Fruit fly (Drosophila melanogaster) whole organism, wandering third instar larva: ENCODE data around the gene CG14277.

Experiments
- Abd-B ChIP-seq: fragments of >200 bp; optimal IDR thresholded peaks from 2 replicates; lab custom pipeline; 2017; ENCODE audit warnings: missing biosample characterization, missing genetic modification characterization
- CG32264 ChIP-seq: fragments of 200-800 bp; sonication (Bioruptor generic); optimal IDR thresholded peaks from 2 replicates; lab custom pipeline; 2016; ENCODE audit warnings: missing biosample characterization, missing genetic modification characterization
- CG9705 ChIP-seq: fragments of 200-800 bp; sonication (Bioruptor generic); optimal IDR thresholded peaks from 2 replicates; lab custom pipeline; 2018; ENCODE audit warnings: missing biosample characterization, mild to moderate bottlenecking, missing genetic modification characterization
- CrebA ChIP-seq: fragments of 200-800 bp; sonication (Bioruptor generic); optimal IDR thresholded peaks from 2 replicates; lab custom pipeline; 2016; ENCODE audit warnings: missing biosample characterization, mild to moderate bottlenecking, missing genetic modification characterization, borderline replicate concordance
- Dfd ChIP-seq: fragments of >200 bp; optimal IDR thresholded peaks from 2 replicates; lab custom pipeline; 2017; ENCODE audit warnings: missing biosample characterization, missing genetic modification characterization
- Dif ChIP-seq: fragments of 200-275, 200-300 bp; sonication (Bioruptor generic); optimal IDR thresholded peaks from 2 replicates; lab custom pipeline; 2018; ENCODE audit warnings: missing biosample characterization, missing genetic modification characterization; ENCODE audit not compliant: partially characterized antibody
- GATAd ChIP-seq: sonication (Bioruptor generic); optimal IDR thresholded peaks from 2 replicates; lab custom pipeline; 2016; ENCODE audit warnings: missing biosample characterization, missing genetic modification characterization
- HLH106 ChIP-seq: fragments of 200-800 bp; optimal IDR thresholded peaks from 3 replicates; lab custom pipeline; 2019; ENCODE audit warnings: missing biosample characterization, mild to moderate bottlenecking, missing genetic modification characterization, moderate library complexity
- Hnf4 ChIP-seq: fragments of 200-800 bp; sonication (Bioruptor generic); optimal IDR thresholded peaks from 2 replicates; lab custom pipeline; 2016; ENCODE audit warnings: missing biosample characterization, mild to moderate bottlenecking, missing genetic modification characterization
- Hr78 ChIP-seq: fragments of >200 bp; optimal IDR thresholded peaks from 2 replicates; lab custom pipeline; 2017; ENCODE audit warnings: missing biosample characterization, missing genetic modification characterization
- Hr83 ChIP-seq: fragments of 200-300 bp; sonication (Bioruptor generic); optimal IDR thresholded peaks from 2 replicates; lab custom pipeline; 2016; ENCODE audit warnings: missing biosample characterization, mild to moderate bottlenecking, missing genetic modification characterization, moderate library complexity; ENCODE audit not compliant: poor library complexity, severe bottlenecking
- Jra ChIP-seq: sonication (Bioruptor generic); optimal IDR thresholded peaks from 2 replicates; lab custom pipeline; 2016; ENCODE audit warnings: missing biosample characterization, missing genetic modification characterization
- Mio ChIP-seq: sonication (Bioruptor generic); optimal IDR thresholded peaks from 2 replicates; lab custom pipeline; 2016; ENCODE audit warnings: missing biosample characterization, missing genetic modification characterization
- Myc ChIP-seq: fragments of >200 bp; optimal IDR thresholded peaks from 2 replicates; lab custom pipeline; 2017
- N ChIP-seq: fragments of >200 bp; optimal IDR thresholded peaks from 2 replicates; lab custom pipeline; 2018; ENCODE audit warnings: missing biosample characterization, missing external identifiers, missing genetic modification characterization
- OdsH ChIP-seq: fragments of 200-800 bp; sonication (Bioruptor generic); optimal IDR thresholded peaks from 2 replicates; lab custom pipeline; 2016; ENCODE audit warnings: missing biosample characterization, mild to moderate bottlenecking, missing genetic modification characterization
- Rel ChIP-seq, 2 experiments: fragments of 200-800 bp; sonication (Bioruptor generic) in 1 of 2; optimal IDR thresholded peaks; 2 replicates in 1 of 2; 3 replicates in 1 of 2; lab custom pipeline; 2016 to 2019; ENCODE audit warnings: mild to moderate bottlenecking in 2 of 2, missing biosample characterization in 2 of 2, missing genetic modification characterization in 2 of 2, moderate library complexity in 1 of 2
- Sp1 ChIP-seq: fragments of 200-800 bp; sonication (Bioruptor generic); optimal IDR thresholded peaks from 3 replicates; lab custom pipeline; 2019; ENCODE audit warnings: missing biosample characterization, mild to moderate bottlenecking, missing genetic modification characterization, moderate library complexity
- Vsx2 ChIP-seq: fragments of 200-300, 225-300 bp; sonication (Bioruptor generic); optimal IDR thresholded peaks from 2 replicates; lab custom pipeline; 2018; ENCODE audit warnings: missing biosample characterization, missing genetic modification characterization; ENCODE audit not compliant: partially characterized antibody
- br ChIP-seq: fragments of 200-800 bp; sonication (Bioruptor generic); optimal IDR thresholded peaks from 2 replicates; lab custom pipeline; 2016; ENCODE audit warnings: missing biosample characterization, missing genetic modification characterization
- brk ChIP-seq: fragments of 200-800 bp; sonication (Bioruptor generic); optimal IDR thresholded peaks from 2 replicates; lab custom pipeline; 2016; ENCODE audit warnings: missing biosample characterization, mild to moderate bottlenecking, missing genetic modification characterization
- dl ChIP-seq, 2 experiments: fragments of 175-275, 200-275 bp in 1 of 2; fragments of 200-275 bp in 1 of 2; sonication (Bioruptor generic); optimal IDR thresholded peaks; lab custom pipeline; 2018; ENCODE audit warnings: mild to moderate bottlenecking in 2 of 2, missing biosample characterization in 2 of 2, missing genetic modification characterization in 2 of 2, moderate library complexity in 2 of 2; ENCODE audit not compliant: partially characterized antibody in 2 of 2, insufficient read depth in 1 of 2
- dmrt93B ChIP-seq: fragments of 200-800 bp; sonication (Bioruptor generic); optimal IDR thresholded peaks from 2 replicates; lab custom pipeline; 2018; ENCODE audit warnings: missing biosample characterization, mild to moderate bottlenecking, missing genetic modification characterization
- dsf ChIP-seq: sonication (Bioruptor generic); optimal IDR thresholded peaks from 2 replicates; lab custom pipeline; 2016; ENCODE audit warnings: missing biosample characterization, missing genetic modification characterization, borderline replicate concordance
- ey ChIP-seq: fragments of 200-800 bp; sonication (Bioruptor generic); optimal IDR thresholded peaks from 2 replicates; lab custom pipeline; 2016; ENCODE audit warnings: missing biosample characterization, missing genetic modification characterization
- foxo ChIP-seq, 2 experiments: fragments of 200-800 bp; sonication (Bioruptor generic); optimal IDR thresholded peaks; 2 replicates in 1 of 2; 3 replicates in 1 of 2; lab custom pipeline; 2016 to 2017; ENCODE audit warnings: missing biosample characterization in 2 of 2, missing genetic modification characterization in 2 of 2
- fru ChIP-seq: fragments of 200-800 bp; sonication (Bioruptor generic); optimal IDR thresholded peaks from 3 replicates; lab custom pipeline; 2016; ENCODE audit warnings: missing biosample characterization, mild to moderate bottlenecking, missing genetic modification characterization
- h ChIP-seq: fragments of 200-800 bp; sonication (Bioruptor generic); optimal IDR thresholded peaks from 3 replicates; lab custom pipeline; 2016; ENCODE audit warnings: missing biosample characterization, mild to moderate bottlenecking, missing genetic modification characterization
- jim ChIP-seq: fragments of 175-275, 200-325 bp; sonication (Bioruptor generic); optimal IDR thresholded peaks from 2 replicates; lab custom pipeline; 2016; ENCODE audit warnings: missing biosample characterization, mild to moderate bottlenecking, missing genetic modification characterization
- lola ChIP-seq: fragments of >200 bp; optimal IDR thresholded peaks from 2 replicates; lab custom pipeline; 2017; ENCODE audit warnings: missing biosample characterization, missing genetic modification characterization
- pan ChIP-seq: fragments of >200 bp; optimal IDR thresholded peaks from 2 replicates; lab custom pipeline; 2017
- psq ChIP-seq: fragments of 200-800 bp; sonication (Bioruptor generic); optimal IDR thresholded peaks from 3 replicates; lab custom pipeline; 2017; ENCODE audit warnings: missing biosample characterization, mild to moderate bottlenecking, missing genetic modification characterization, moderate library complexity
- rgr ChIP-seq: fragments of 200-800 bp; sonication (Bioruptor generic); optimal IDR thresholded peaks from 3 replicates; lab custom pipeline; 2016; ENCODE audit warnings: missing biosample characterization, mild to moderate bottlenecking, missing genetic modification characterization
- sage ChIP-seq: fragments of 200-800 bp; sonication (Bioruptor generic); optimal IDR thresholded peaks from 2 replicates; lab custom pipeline; 2016; ENCODE audit warnings: missing biosample characterization, mild to moderate bottlenecking, missing genetic modification characterization
- sv ChIP-seq: fragments of 200-800 bp; sonication (Bioruptor generic); optimal IDR thresholded peaks from 3 replicates; lab custom pipeline; 2016; ENCODE audit warnings: missing biosample characterization, missing genetic modification characterization
- tai ChIP-seq: sonication (Bioruptor generic); optimal IDR thresholded peaks from 2 replicates; lab custom pipeline; 2016; ENCODE audit warnings: missing biosample characterization, missing genetic modification characterization
- usp ChIP-seq: fragments of >200 bp; optimal IDR thresholded peaks from 2 replicates; lab custom pipeline; 2017; ENCODE audit warnings: missing biosample characterization, missing genetic modification characterization
- woc ChIP-seq: sonication (Bioruptor generic); optimal IDR thresholded peaks from 2 replicates; lab custom pipeline; 2016; ENCODE audit warnings: missing biosample characterization, mild to moderate bottlenecking, missing genetic modification characterization

Gene CG14277

dm6 chr2L:8229628-8230027, 12.7 kb upstream of the CG14277 start (continued):
- TF ChIP-seq dl (GFP tag; optimal IDR thresholded peaks at IDR 0.05; lab: Kevin White, UChicago; ENCODE audit: insufficient read depth in 1 of 2, partially characterized antibody in 2 of 2), result no peak
- TF ChIP-seq CrebA (GFP tag; lab: Kevin White, UChicago), result no peak
- peak; percentile 68 for TF ChIP-seq OdsH
- TF ChIP-seq dsf (GFP tag; lab: Kevin White, UChicago), result no peak
- peak; percentile 50 for TF ChIP-seq psq (GFP tag; lab: Kevin White, UChicago)
- no peak for TF ChIP-seq pan
- no peak for TF ChIP-seq tai (GFP tag; lab: Kevin White, UChicago)
- TF ChIP-seq foxo (GFP tag; optimal IDR thresholded peaks at IDR 0.05; lab: Kevin White, UChicago), result peak in 1 of 2 experiments; percentile 81

dm6 chr2L:8230255-8230654, 12.0 kb upstream of the CG14277 start:
- TF ChIP-seq ey (GFP tag; lab: Kevin White, UChicago) (no peak), lola (GFP tag; lab: Kevin White, UChicago) (no peak), HLH106 (tag; lab: Kevin White, UChicago) (no peak), OdsH (peak; percentile 5)

dm6 chr2L:8232389-8232788, 9.9 kb upstream of the CG14277 start:
- peak; percentile 3 for TF ChIP-seq psq (GFP tag; lab: Kevin White, UChicago)
- peak; percentile 43 for TF ChIP-seq fru (GFP tag; lab: Kevin White, UChicago)
- peak; percentile 37 for TF ChIP-seq h (GFP tag; lab: Kevin White, UChicago)
- peak; percentile 37 for TF ChIP-seq Hnf4
- TF ChIP-seq rgr (GFP tag; lab: Kevin White, UChicago), result peak; percentile 42
- TF ChIP-seq brk (GFP tag; lab: Kevin White, UChicago), result no peak
- peak; percentile 42 for TF ChIP-seq ey (GFP tag; lab: Kevin White, UChicago)
- TF ChIP-seq br, result peak; percentile 41
- TF ChIP-seq foxo (GFP tag; optimal IDR thresholded peaks at IDR 0.05; lab: Kevin White, UChicago), result peak in 1 of 2 experiments; percentile 34
- TF ChIP-seq HLH106 (tag; lab: Kevin White, UChicago), result peak; percentile 14
- no peak for TF ChIP-seq Mio (GFP tag; lab: Kevin White, UChicago)
- no peak for TF ChIP-seq CG32264 (GFP tag; lab: Kevin White, UChicago)

dm6 chr2L:8233571-8233970, 8.7 kb upstream of the CG14277 start:
- TF ChIP-seq Rel (GFP tag; optimal IDR thresholded peaks at IDR 0.05; lab: Kevin White, UChicago) (no peak), Rel (tag; optimal IDR thresholded peaks at IDR 0.05; lab: Kevin White, UChicago) (peak; percentile 15), Hnf4 (peak; percentile 27), lola (GFP tag; lab: Kevin White, UChicago) (no peak), jim (GFP tag; lab: Kevin White, UChicago) (no peak), h (GFP tag; lab: Kevin White, UChicago) (peak; percentile 21), N (no peak), Jra (GFP tag; lab: Kevin White, UChicago) (no peak), CG32264 (GFP tag; lab: Kevin White, UChicago) (no peak), Hr83 (GFP tag; lab: Kevin White, UChicago) (peak; percentile 20), fru (GFP tag; lab: Kevin White, UChicago) (no peak), rgr (GFP tag; lab: Kevin White, UChicago) (peak; percentile 50), woc (GFP tag; lab: Kevin White, UChicago) (no peak), foxo (GFP tag; optimal IDR thresholded peaks at IDR 0.05; lab: Kevin White, UChicago) (no peak), CG9705 (peak; percentile 16), Myc (lab: Kevin White, UChicago) (no peak), dsf (GFP tag; lab: Kevin White, UChicago) (no peak), pan (no peak), dmrt93B (GFP tag; lab: Kevin White, UChicago) (no peak), psq (GFP tag; lab: Kevin White, UChicago) (no peak), HLH106 (tag; lab: Kevin White, UChicago) (no peak), Sp1 (GFP tag; lab: Kevin White, UChicago) (peak; percentile 28), sage (no peak), Abd-B (GFP tag; lab: Kevin White, UChicago) (no peak), usp (GFP tag; lab: Kevin White, UChicago) (no peak), ey (GFP tag; lab: Kevin White, UChicago) (no peak), sv (GFP tag; lab: Kevin White, UChicago) (no peak), GATAd (GFP tag; lab: Kevin White, UChicago) (no peak), dl (GFP tag; optimal IDR thresholded peaks at IDR 0.05; lab: Kevin White, UChicago; ENCODE audit: insufficient read depth in 1 of 2, partially characterized antibody in 2 of 2) (no peak), OdsH (peak; percentile 15), Dif (GFP tag; lab: Kevin White, UChicago) (no peak), Mio (GFP tag; lab: Kevin White, UChicago) (no peak), Hr78 (GFP tag; lab: Kevin White, UChicago) (no peak), brk (GFP tag; lab: Kevin White, UChicago) (no peak), CrebA (GFP tag; lab: Kevin White, UChicago) (no peak), br (peak; percentile 42), Dfd (GFP tag; lab: Kevin White, UChicago) (no peak), tai (GFP tag; lab: Kevin White, UChicago) (no peak), Vsx2 (GFP tag; lab: Kevin White, UChicago) (no peak)
